Worm (Caenorhabditis elegans) whole organism, young adult: ENCODE data around the gene tag-124.

Experiments
- B0019.2 ChIP-seq: fragments of 200-800 bp; sonication (Bioruptor generic); conservative IDR thresholded peaks from 2 replicates; pipeline ENCODE4 v1.3.6; 2022; ENCODE audit warnings: missing genetic modification reagents, missing genetic modification characterization, missing compliant biosample characterization
- B0261.1 ChIP-seq: sonication (generic microtip); optimal IDR thresholded peaks from 2 replicates; lab custom pipeline; 2016; ENCODE audit warnings: mild to moderate bottlenecking, missing genetic modification characterization, moderate library complexity, missing compliant biosample characterization
- C06A6.2 ChIP-seq: fragments of 200-800 bp; sonication (Bioruptor generic); conservative IDR thresholded peaks from 2 replicates; pipeline ENCODE4 v1.3.6; 2022; ENCODE audit warnings: missing genetic modification characterization, missing compliant biosample characterization
- D2030.7 ChIP-seq: fragments of 200-800 bp; sonication (Bioruptor generic); IDR thresholded peaks from 2 replicates; pipeline ENCODE4 v1.3.6; 2022; ENCODE audit warnings: missing genetic modification reagents, missing genetic modification characterization, missing compliant biosample characterization
- F10E7.11 ChIP-seq: sonication (generic microtip); optimal IDR thresholded peaks from 2 replicates; lab custom pipeline; 2017; ENCODE audit warnings: mild to moderate bottlenecking, missing genetic modification characterization, moderate library complexity, missing compliant biosample characterization
- F33H1.4 ChIP-seq: fragments of 200-800 bp; sonication (Bioruptor generic); IDR thresholded peaks from 2 replicates; pipeline ENCODE4 v1.3.6; 2022; ENCODE audit warnings: missing genetic modification reagents, missing genetic modification characterization, missing compliant biosample characterization
- K11D2.4 ChIP-seq: fragments of 200-800 bp; sonication (Bioruptor generic); IDR thresholded peaks from 2 replicates; pipeline ENCODE4 v1.3.6; 2022; ENCODE audit warnings: missing genetic modification reagents, missing genetic modification characterization, missing compliant biosample characterization
- K12H6.12 ChIP-seq: fragments of 200-800 bp; sonication (Bioruptor generic); optimal IDR thresholded peaks from 2 replicates; lab custom pipeline; 2018; ENCODE audit warnings: mild to moderate bottlenecking, missing genetic modification characterization, missing compliant biosample characterization
- T07F8.4 ChIP-seq: sonication (generic microtip); optimal IDR thresholded peaks from 2 replicates; lab custom pipeline; 2016; ENCODE audit warnings: mild to moderate bottlenecking, missing genetic modification characterization, moderate library complexity, missing compliant biosample characterization
- Y67H2A.10 ChIP-seq: fragments of 200-800 bp; sonication (Bioruptor generic); conservative IDR thresholded peaks from 2 replicates; pipeline ENCODE4 v1.3.6; 2022; ENCODE audit warnings: missing genetic modification reagents, missing genetic modification characterization, missing compliant biosample characterization
- Y79H2A.3 ChIP-seq: fragments of 200-800 bp; sonication (Bioruptor generic); conservative IDR thresholded peaks from 2 replicates; pipeline ENCODE4 v1.3.6; 2022; ENCODE audit warnings: missing genetic modification reagents, missing genetic modification characterization, missing compliant biosample characterization
- Y95B8A.8 ChIP-seq: fragments of 200-800 bp; sonication (Bioruptor generic); IDR thresholded peaks from 2 replicates; pipeline ENCODE4 v1.3.6; 2022; ENCODE audit warnings: missing genetic modification reagents, missing genetic modification characterization, missing compliant biosample characterization
- ZK185.1 ChIP-seq: sonication (generic microtip); optimal IDR thresholded peaks from 2 replicates; lab custom pipeline; 2016; ENCODE audit warnings: mild to moderate bottlenecking, missing genetic modification characterization, missing compliant biosample characterization; ENCODE audit not compliant: poor library complexity, severe bottlenecking
- akir-1 ChIP-seq: fragments of 200-800 bp; sonication (Bioruptor generic); optimal IDR thresholded peaks from 2 replicates; lab custom pipeline; 2018; ENCODE audit warnings: mild to moderate bottlenecking, missing genetic modification characterization, moderate library complexity, missing compliant biosample characterization
- attf-3 ChIP-seq: fragments of 200-800 bp; sonication (Bioruptor generic); conservative IDR thresholded peaks from 2 replicates; pipeline ENCODE4 v1.3.6; 2022; ENCODE audit warnings: missing genetic modification reagents, missing genetic modification characterization, missing compliant biosample characterization
- attf-5 ChIP-seq: fragments of 200-800 bp; sonication (Bioruptor generic); optimal IDR thresholded peaks from 2 replicates; lab custom pipeline; 2018; ENCODE audit warnings: mild to moderate bottlenecking, missing genetic modification characterization, missing compliant biosample characterization
- attf-6 ChIP-seq: fragments of 200-800 bp; sonication (Bioruptor generic); IDR thresholded peaks from 2 replicates; pipeline ENCODE4 v1.3.6; 2022; ENCODE audit warnings: missing genetic modification reagents, missing genetic modification characterization, missing compliant biosample characterization
- cebp-2 ChIP-seq: fragments of 200-800 bp; sonication (Bioruptor generic); IDR thresholded peaks from 2 replicates; pipeline ENCODE4 v1.3.6; 2022; ENCODE audit warnings: missing genetic modification characterization, missing compliant biosample characterization
- him-1 ChIP-seq: sonication (generic microtip); optimal IDR thresholded peaks from 2 replicates; lab custom pipeline; 2016; ENCODE audit warnings: missing genotype, missing genetic modification reagents, missing genetic modification characterization, missing compliant biosample characterization
- hrde-1 ChIP-seq: sonication (generic microtip); optimal IDR thresholded peaks from 2 replicates; lab custom pipeline; 2016; ENCODE audit warnings: missing genetic modification characterization, mild to moderate bottlenecking, missing compliant biosample characterization, moderate library complexity, missing genotype, missing genetic modification reagents, borderline replicate concordance
- let-526 ChIP-seq: fragments of 200-800 bp; sonication (Bioruptor generic); IDR thresholded peaks from 2 replicates; pipeline ENCODE4 v1.3.6; 2022; ENCODE audit warnings: missing genetic modification reagents, missing genetic modification characterization, missing compliant biosample characterization
- let-607 ChIP-seq, 2 experiments: fragments of 200-800 bp in 1 of 2; sonication (Bioruptor generic) in 1 of 2; sonication (generic microtip) in 1 of 2; optimal IDR thresholded peaks; 2 replicates each; lab custom pipeline; 2016 to 2018; ENCODE audit warnings: mild to moderate bottlenecking in 2 of 2, missing compliant biosample characterization in 2 of 2, missing genetic modification characterization in 2 of 2, moderate library complexity in 2 of 2, missing genotype in 1 of 2
- madf-10 ChIP-seq: sonication (generic microtip); optimal IDR thresholded peaks from 2 replicates; lab custom pipeline; 2016; ENCODE audit warnings: mild to moderate bottlenecking, missing genetic modification characterization, missing compliant biosample characterization
- madf-3 ChIP-seq: fragments of 200-800 bp; sonication (Bioruptor generic); IDR thresholded peaks from 2 replicates; pipeline ENCODE4 v1.3.6; 2022; ENCODE audit warnings: missing genetic modification reagents, missing genetic modification characterization, missing compliant biosample characterization
- madf-8 ChIP-seq: fragments of 200-800 bp; sonication (Bioruptor generic); conservative IDR thresholded peaks from 2 replicates; pipeline ENCODE4 v1.3.6; 2022; ENCODE audit warnings: missing genetic modification reagents, missing genetic modification characterization, missing compliant biosample characterization
- mes-4 ChIP-seq: sonication (generic microtip); optimal IDR thresholded peaks from 2 replicates; lab custom pipeline; 2016; ENCODE audit warnings: missing genotype, missing genetic modification characterization, missing compliant biosample characterization
- nhr-80 ChIP-seq: sonication (generic microtip); optimal IDR thresholded peaks from 2 replicates; lab custom pipeline; 2016; ENCODE audit warnings: missing genetic modification characterization, missing compliant biosample characterization
- nhr-90 ChIP-seq: sonication (generic microtip); optimal IDR thresholded peaks from 2 replicates; lab custom pipeline; 2016; ENCODE audit warnings: missing genotype, mild to moderate bottlenecking, missing genetic modification characterization, missing compliant biosample characterization
- snpc-4 ChIP-seq, 5 experiments: fragments of 150-350 bp in 1 of 5; sonication (generic microtip) in 4 of 5; optimal IDR thresholded peaks; 2 replicates each; lab custom pipeline; 2014 to 2018; ENCODE audit warnings: missing genetic modification characterization in 5 of 5, missing biosample characterization in 3 of 5, antibody characterized with exemption in 2 of 5, mild to moderate bottlenecking in 2 of 5, missing compliant biosample characterization in 2 of 5, missing genotype in 2 of 5, moderate library complexity in 2 of 5, missing genetic modification reagents in 1 of 5
- tbp1 ChIP-seq: fragments of 200-800 bp; sonication (Bioruptor generic); optimal IDR thresholded peaks from 2 replicates; lab custom pipeline; 2018; ENCODE audit warnings: mild to moderate bottlenecking, missing genetic modification characterization, missing compliant biosample characterization
- ztf-25 ChIP-seq: fragments of 200-800 bp; sonication (Bioruptor generic); IDR thresholded peaks from 2 replicates; pipeline ENCODE4 v1.3.6; 2022; ENCODE audit warnings: missing genetic modification reagents, missing genetic modification characterization, missing compliant biosample characterization

tag-124 gene

ce11 chrII:9554925-9555553, 36.1 kb upstream of the tag-124 start, which contains the start of gene F35H8.2:
TSS of gene F35H8.2 (plus strand) at chrII:9555503.
- TF ChIP-seq C06A6.2 (GFP tag; lab: Robert Waterston, UW), result no peak
- no peak for TF ChIP-seq akir-1
- TF ChIP-seq him-1 (tag; lab: Kevin White, UChicago), result no peak
- TF ChIP-seq ztf-25 (GFP tag; lab: Robert Waterston, UW), result no peak
- TF ChIP-seq cebp-2 (GFP tag; lab: Robert Waterston, UW), result no peak
- no peak for TF ChIP-seq hrde-1 (tag; lab: Kevin White, UChicago)
- TF ChIP-seq B0261.1, result no peak
- no peak for TF ChIP-seq T07F8.4 (tag; lab: Kevin White, UChicago)
- TF ChIP-seq K11D2.4 (GFP tag; lab: Robert Waterston, UW), result no peak
- no peak for TF ChIP-seq madf-8
- no peak for TF ChIP-seq tbp1 (GFP tag; lab: Kevin White, UChicago)
- no peak for TF ChIP-seq ZK185.1 (tag; lab: Kevin White, UChicago)
- TF ChIP-seq, all 124 proteins: peak for 0

ce11 chrII:9556582-9556981, 34.5 kb upstream of the tag-124 start:
- no peak for TF ChIP-seq him-1 (tag; lab: Kevin White, UChicago)
- no peak for TF ChIP-seq attf-6 (GFP tag; lab: Robert Waterston, UW)
- no peak for TF ChIP-seq Y67H2A.10

- TF ChIP-seq madf-3 (no peak), attf-3 (peak; percentile 90)
These were observed 33.5 kb upstream of the tag-124 start, which contains the start of gene zfp-2 for ce11 chrII:9557437-9558150. TSS of gene zfp-2 (plus strand) at chrII:9557650.

ce11 chrII:9558906-9559305, 32.2 kb upstream of the tag-124 start:
- TF ChIP-seq mes-4 (no peak), B0261.1 (no peak), madf-10 (tag; lab: Kevin White, UChicago) (no peak), K12H6.12 (tag; lab: Kevin White, UChicago) (no peak), Y95B8A.8 (GFP tag; lab: Robert Waterston, UW) (no peak), C06A6.2 (GFP tag; lab: Robert Waterston, UW) (no peak), let-526 (GFP tag; lab: Robert Waterston, UW) (no peak), madf-3 (no peak), B0019.2 (GFP tag; lab: Robert Waterston, UW) (no peak), F33H1.4 (GFP tag; lab: Robert Waterston, UW) (no peak), Y79H2A.3 (no peak), attf-5 (GFP tag; lab: Kevin White, UChicago) (no peak), F10E7.11 (no peak), nhr-90 (no peak), D2030.7 (GFP tag; lab: Robert Waterston, UW) (no peak), Y67H2A.10 (no peak), nhr-80 (tag; lab: Kevin White, UChicago) (no peak), snpc-4 (GFP tag; optimal IDR thresholded peaks at IDR 0.05; lab: Kevin White, UChicago) (no peak), snpc-4 (tag; optimal IDR thresholded peaks at IDR 0.05; lab: Kevin White, UChicago) (no peak), let-607 (tag; optimal IDR thresholded peaks at IDR 0.05; lab: Kevin White, UChicago) (no peak)
